1 fruit fly cellular context compared by ENCODE assay signal in genomic region chr2L:13837579-13837978, dm6.
TF ChIP-seq lines count a peak whose summit lies in the region.

No protein-coding gene starts in this region.

TF ChIP-seq in whole organism, prepupa, 60 proteins besides CTCF, POLR2A, EP300 and RAD21 (continued from another document):
- TF ChIP-seq CG6792 (GFP tag; optimal IDR thresholded peaks at IDR 0.05; lab: Kevin White, UChicago) (no peak), CG9139 (GFP tag; optimal IDR thresholded peaks at IDR 0.05; lab: Kevin White, UChicago) (no peak), topi (GFP tag; optimal IDR thresholded peaks at IDR 0.05; lab: Kevin White, UChicago) (peak; percentile 4), CG16779 (tag; optimal IDR thresholded peaks at IDR 0.05; lab: Kevin White, UChicago) (no peak), CG10631 (GFP tag; optimal IDR thresholded peaks at IDR 0.05; lab: Kevin White, UChicago) (no peak), svp (GFP tag; lab: Kevin White, UChicago) (peak; percentile 92), Sox14 (GFP tag; optimal IDR thresholded peaks at IDR 0.05; lab: Kevin White, UChicago) (no peak)
